Fruit fly (Drosophila melanogaster) whole organism, embryonic: ENCODE data around the gene corto.

Source experiments
- CG10366 ChIP-seq: fragments of 200-800 bp; sonication (Bioruptor generic); IDR thresholded peaks from 2 replicates; pipeline ENCODE4 v1.3.6; 2022; ENCODE audit warnings: missing biosample characterization, missing genetic modification characterization
- CG15073 ChIP-seq: fragments of 200-800 bp; sonication (Bioruptor generic); optimal IDR thresholded peaks from 2 replicates; lab custom pipeline; 2016; ENCODE audit warnings: missing biosample characterization, missing genetic modification characterization
- CG32772 ChIP-seq: fragments of 200-800 bp; sonication (Bioruptor generic); IDR thresholded peaks from 2 replicates; pipeline ENCODE4 v1.3.6; 2022; ENCODE audit warnings: missing biosample characterization, missing genetic modification characterization
- CG43689 ChIP-seq: fragments of 200-800 bp; sonication (Bioruptor generic); IDR thresholded peaks from 2 replicates; pipeline ENCODE4 v1.3.6; 2022; ENCODE audit warnings: missing biosample characterization, missing genetic modification characterization
- Neu2 ChIP-seq: fragments of 200-800 bp; sonication (Bioruptor generic); optimal IDR thresholded peaks from 3 replicates; lab custom pipeline; 2016; ENCODE audit warnings: missing biosample characterization, missing genetic modification characterization, borderline replicate concordance
- bsh ChIP-seq, 2 experiments: fragments of 200-800 bp; sonication (Bioruptor generic); optimal IDR thresholded peaks; 2 replicates each; lab custom pipeline; 2017 to 2018; ENCODE audit warnings: mild to moderate bottlenecking in 2 of 2, missing biosample characterization in 2 of 2, missing genetic modification characterization in 2 of 2, moderate library complexity in 1 of 2
- caup ChIP-seq: fragments of 200-800 bp; sonication (Bioruptor generic); optimal IDR thresholded peaks from 3 replicates; lab custom pipeline; 2017; ENCODE audit warnings: missing biosample characterization, mild to moderate bottlenecking, missing genetic modification characterization, moderate library complexity; ENCODE audit not compliant: severe bottlenecking
- gfzf ChIP-seq: fragments of 200-800 bp; sonication (Bioruptor generic); optimal IDR thresholded peaks from 2 replicates; lab custom pipeline; 2016; ENCODE audit warnings: missing biosample characterization, mild to moderate bottlenecking, missing genetic modification characterization, moderate library complexity
- pan ChIP-seq, 4 experiments: fragments of >200 bp in 3 of 4; fragments of 200-800 bp in 1 of 4; sonication (Bioruptor generic) in 1 of 4; optimal IDR thresholded peaks in 3 of 4; IDR thresholded peaks in 1 of 4; 2 replicates each; pipeline versions ENCODE4 v1.3.6 to Lab custom; 2017 to 2022; ENCODE audit warnings: missing biosample characterization in 2 of 4, missing genetic modification characterization in 2 of 4, mixed read lengths in 1 of 4
- toy ChIP-seq: fragments of 200-800 bp; sonication (Bioruptor generic); IDR thresholded peaks from 2 replicates; pipeline ENCODE4 v1.3.6; 2022; ENCODE audit warnings: missing biosample characterization, missing genetic modification characterization
- wor ChIP-seq: fragments of 200-800 bp; sonication (Bioruptor generic); IDR thresholded peaks from 2 replicates; pipeline ENCODE4 v1.3.6; 2022; ENCODE audit warnings: missing biosample characterization, missing genetic modification characterization

DNA sequence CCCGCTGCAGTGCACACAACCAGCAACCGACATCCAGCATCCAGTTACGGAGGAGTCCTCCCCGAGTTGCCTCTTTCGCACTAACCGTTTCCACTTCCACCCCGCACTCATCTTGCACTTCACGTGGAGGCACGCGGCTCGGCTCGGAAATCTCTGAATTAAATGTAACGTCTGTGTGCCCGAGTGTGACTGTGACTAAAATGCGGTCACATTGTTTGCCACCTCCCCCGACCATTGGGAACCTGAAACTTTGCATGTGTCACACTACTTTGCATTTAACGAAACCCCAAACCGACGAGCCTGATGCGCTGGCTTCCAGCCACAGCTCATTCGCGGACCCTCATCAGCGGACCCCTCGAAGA lies 25.6 kb downstream of the corto start:
- TF ChIP-seq bsh (GFP tag; optimal IDR thresholded peaks at IDR 0.05; lab: Kevin White, UChicago) (no peak), CG10366 (GFP tag; lab: Robert Waterston, UW) (no peak), toy (GFP tag; lab: Robert Waterston, UW) (no peak), Neu2 (GFP tag; lab: Kevin White, UChicago) (no peak), CG32772 (no peak), pan (optimal IDR thresholded peaks at IDR 0.05; lab: Kevin White, UChicago) (no peak), pan (GFP tag; optimal IDR thresholded peaks at IDR 0.05 in 1 of 2, IDR thresholded peaks at IDR 0.05 in 1 of 2) (no peak), CG15073 (GFP tag; lab: Kevin White, UChicago) (no peak), caup (no peak), gfzf (GFP tag; lab: Kevin White, UChicago) (no peak), CG43689 (GFP tag; lab: Robert Waterston, UW) (no peak), wor (GFP tag; lab: Robert Waterston, UW) (no peak)
